Worm (Caenorhabditis elegans): ENCODE measurements around the gene ugt-65.

Gene ugt-65

DNA sequence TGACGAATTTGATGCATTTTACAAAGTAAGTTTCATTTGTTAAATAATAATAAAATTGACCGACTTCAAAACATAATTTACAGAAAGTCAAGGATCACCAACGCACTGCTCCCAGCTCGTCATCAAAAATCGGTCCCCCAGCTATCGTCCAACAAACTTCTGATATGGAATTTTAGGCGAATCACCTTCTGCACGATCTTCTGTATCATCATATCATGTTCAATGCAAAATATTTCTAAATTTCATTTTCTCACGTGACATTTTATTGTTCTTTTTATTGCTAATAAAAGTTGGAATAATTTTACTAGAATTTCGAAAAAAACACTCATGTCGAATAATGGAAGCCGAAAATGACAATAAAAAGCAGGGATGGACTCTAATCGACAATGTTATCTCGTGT is 10.3 kb upstream of the ugt-65 start, which contains the start of gene acl-13:
Gene acl-13, plus strand, starts transcription at position 301 of the 400 bp plus-strand sequence.
- TF ChIP-seq vab-15 (tag; optimal IDR thresholded peaks at IDR 0.05) (no peak), lin-39 (tag; optimal IDR thresholded peaks at IDR 0.05) (no peak), unc-86 (tag; optimal IDR thresholded peaks at IDR 0.05) (no peak), alr-1 (tag; optimal IDR thresholded peaks at IDR 0.05; ENCODE audit: borderline replicate concordance) (no peak), C04F5.9 (tag; optimal IDR thresholded peaks at IDR 0.05) (no peak), unc-130 (tag; optimal IDR thresholded peaks at IDR 0.05) (no peak), xbp-1 (tag; optimal IDR thresholded peaks at IDR 0.05) (no peak), ces-1 (GFP tag; optimal IDR thresholded peaks at IDR 0.05) (no peak), irx-1 (tag; optimal IDR thresholded peaks at IDR 0.05) (no peak), rnt-1 (tag; optimal IDR thresholded peaks at IDR 0.05) (no peak), nhr-237 (tag; optimal IDR thresholded peaks at IDR 0.05) (no peak), sptf-1 (tag; optimal IDR thresholded peaks at IDR 0.05) (no peak), lin-15B (tag; optimal IDR thresholded peaks at IDR 0.05) (no peak), pqm-1 (tag; optimal IDR thresholded peaks at IDR 0.05) (no peak)

DNA sequence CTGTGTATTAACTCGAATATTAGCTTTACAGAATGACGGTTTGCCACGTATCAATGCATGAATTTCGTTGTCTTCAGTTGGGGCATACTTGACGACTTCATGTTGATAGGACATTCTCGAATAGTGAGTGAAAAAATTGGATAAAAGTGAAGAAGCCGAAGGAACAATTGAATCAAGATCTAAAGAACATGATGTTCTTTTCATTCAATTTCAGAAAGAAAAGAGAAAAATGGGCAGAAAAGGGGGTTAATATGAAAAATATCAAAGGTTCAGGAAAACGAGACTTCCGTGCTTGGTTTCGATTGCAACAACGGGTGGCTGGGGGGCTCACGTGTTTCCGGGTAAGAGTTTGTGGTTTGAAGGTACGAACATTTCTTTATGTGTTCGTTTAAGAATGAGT is 5.9 kb upstream of the ugt-65 start:
- TF ChIP-seq nhr-11 (tag; optimal IDR thresholded peaks at IDR 0.05), result no peak
- TF ChIP-seq fkh-10 (GFP tag; optimal IDR thresholded peaks at IDR 0.05), result peak; percentile 71
- no peak for TF ChIP-seq efl-1 (optimal IDR thresholded peaks at IDR 0.05)
- TF ChIP-seq efl-1 (GFP tag; optimal IDR thresholded peaks at IDR 0.05 in 1 of 2), result peak in 1 of 2 experiments; percentile 28
- TF ChIP-seq egl-27 (tag; optimal IDR thresholded peaks at IDR 0.05), result no peak

DNA sequence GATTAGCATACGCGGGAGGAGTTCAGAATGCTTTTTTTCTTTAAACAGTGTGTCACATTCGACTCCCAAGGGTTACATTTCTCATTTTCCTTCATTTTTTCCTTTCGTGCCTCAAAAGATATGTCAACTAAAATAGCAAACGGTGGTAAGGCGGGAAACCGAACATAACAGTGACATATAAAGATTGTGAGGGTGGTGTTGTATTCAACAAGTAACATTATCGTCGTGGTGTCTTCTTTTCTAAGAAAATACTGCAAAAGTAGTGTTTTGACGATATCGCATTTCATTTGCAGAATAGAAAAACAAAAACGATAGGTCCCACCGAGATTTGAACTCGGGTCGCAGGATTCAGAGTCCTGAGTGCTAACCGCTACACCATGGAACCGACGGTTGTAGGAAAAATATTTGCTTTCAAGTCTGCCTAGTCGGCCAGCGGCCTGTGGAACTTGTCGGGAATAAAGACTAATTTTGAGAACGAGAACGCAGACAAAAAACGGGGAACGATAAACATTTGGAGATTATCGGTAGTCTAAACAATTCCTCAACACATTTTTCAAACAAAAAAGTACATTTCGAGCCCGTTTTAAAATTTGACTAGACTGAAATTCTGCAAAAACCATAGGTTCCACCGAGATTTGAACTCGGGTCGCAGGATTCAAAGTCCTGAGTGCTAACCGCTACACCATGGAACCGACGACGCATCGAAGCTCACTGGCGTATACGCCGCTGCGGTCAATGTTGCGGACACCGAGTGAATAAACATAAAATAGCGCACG is 3.7 kb upstream of the ugt-65 start:
- TF ChIP-seq irx-1 (tag; optimal IDR thresholded peaks at IDR 0.05), result no peak
- TF ChIP-seq nhr-47 (tag; optimal IDR thresholded peaks at IDR 0.05), result no peak
- TF ChIP-seq nhr-19 (GFP tag; conservative IDR thresholded peaks at IDR 0.05), result peak; percentile 34
- no peak for TF ChIP-seq hpl-2 (GFP tag; optimal IDR thresholded peaks at IDR 0.05)
- TF ChIP-seq ceh-63 (GFP tag; optimal IDR thresholded peaks at IDR 0.05), result no peak
- TF ChIP-seq efl-1 (optimal IDR thresholded peaks at IDR 0.05), result peak in 1 of 2 experiments; percentile 10
- TF ChIP-seq efl-1 (GFP tag; optimal IDR thresholded peaks at IDR 0.05 in 1 of 2), result peak in 1 of 2 experiments; percentile 87
- TF ChIP-seq pag-3 (tag; optimal IDR thresholded peaks at IDR 0.05; ENCODE audit: borderline replicate concordance, insufficient read depth), result no peak
- TF ChIP-seq rnt-1 (tag; optimal IDR thresholded peaks at IDR 0.05), result peak; percentile 21
- no peak for TF ChIP-seq nhr-85 (tag)
- no peak for TF ChIP-seq hlh-4 (tag; optimal IDR thresholded peaks at IDR 0.05)
- no peak for TF ChIP-seq sox-4 (tag; optimal IDR thresholded peaks at IDR 0.05)
- no peak for TF ChIP-seq unc-30 (tag; optimal IDR thresholded peaks at IDR 0.05)
- TF ChIP-seq ama-1 (optimal IDR thresholded peaks at IDR 0.05), result no peak
- no peak for TF ChIP-seq mab-9 (GFP tag; IDR thresholded peaks at IDR 0.05)
- TF ChIP-seq mef-2 (tag; optimal IDR thresholded peaks at IDR 0.05), result no peak
- no peak for TF ChIP-seq C16A3.4 (tag; optimal IDR thresholded peaks at IDR 0.05)
- TF ChIP-seq lin-35 (GFP tag; optimal IDR thresholded peaks at IDR 0.05), result peak in 1 of 2 experiments; percentile 10
- no peak for TF ChIP-seq xbp-1 (tag; optimal IDR thresholded peaks at IDR 0.05)
- no peak for TF ChIP-seq hlh-17 (GFP tag; optimal IDR thresholded peaks at IDR 0.05; ENCODE audit: borderline replicate concordance)
- TF ChIP-seq zip-4 (GFP tag; optimal IDR thresholded peaks at IDR 0.05), result no peak
- no peak for TF ChIP-seq fkh-8 (tag; optimal IDR thresholded peaks at IDR 0.05)
- TF ChIP-seq nhr-77 (tag; optimal IDR thresholded peaks at IDR 0.05), result no peak
- no peak for TF ChIP-seq snu-23 (GFP tag; optimal IDR thresholded peaks at IDR 0.05)
- no peak for TF ChIP-seq lin-14 (GFP tag; optimal IDR thresholded peaks at IDR 0.05)
- no peak for TF ChIP-seq nhr-20 (tag; optimal IDR thresholded peaks at IDR 0.05)
- TF ChIP-seq ceh-90 (tag; optimal IDR thresholded peaks at IDR 0.05), result no peak
- TF ChIP-seq C04F5.9 (tag; optimal IDR thresholded peaks at IDR 0.05), result no peak
- TF ChIP-seq ceh-8 (GFP tag; optimal IDR thresholded peaks at IDR 0.05), result no peak
- TF ChIP-seq elt-2 (tag; optimal IDR thresholded peaks at IDR 0.05), result no peak
- TF ChIP-seq lin-39 (tag; optimal IDR thresholded peaks at IDR 0.05), result no peak
- TF ChIP-seq nhr-71 (tag; optimal IDR thresholded peaks at IDR 0.05), result peak; percentile 13
- peak in 1 of 2 experiments; percentile 24 for TF ChIP-seq lsy-2 (tag; optimal IDR thresholded peaks at IDR 0.05)

All from whole organism, L1 larva.